Worm (Caenorhabditis elegans) whole organism, L4 larva: ENCODE results near the gene cyp-13A8.

Source experiments
- D1046.2 ChIP-seq: fragments of 200-800 bp; sonication (Bioruptor generic); IDR thresholded peaks from 2 replicates; pipeline ENCODE4 v1.3.6; 2022; ENCODE audit warnings: missing genetic modification characterization, missing compliant biosample characterization
- F10B5.3 ChIP-seq: sonication (generic microtip); optimal IDR thresholded peaks from 2 replicates; lab custom pipeline; 2016; ENCODE audit warnings: mild to moderate bottlenecking, missing genetic modification characterization, missing compliant biosample characterization
- F37D6.2 ChIP-seq: sonication (generic microtip); optimal IDR thresholded peaks from 2 replicates; lab custom pipeline; 2016; ENCODE audit warnings: mild to moderate bottlenecking, missing genetic modification characterization, missing compliant biosample characterization
- F49E8.2 ChIP-seq: sonication (generic microtip); optimal IDR thresholded peaks from 2 replicates; lab custom pipeline; 2016; ENCODE audit warnings: missing compliant biosample characterization, mild to moderate bottlenecking, missing genetic modification characterization, borderline replicate concordance
- T26A8.4 ChIP-seq: fragments of 200-800 bp; sonication (Bioruptor generic); IDR thresholded peaks from 2 replicates; pipeline ENCODE4 v1.3.6; 2022; ENCODE audit warnings: missing genetic modification characterization, missing compliant biosample characterization
- Y5F2A.4 ChIP-seq: fragments of 200-800 bp; sonication (Bioruptor generic); optimal IDR thresholded peaks from 2 replicates; lab custom pipeline; 2018; ENCODE audit warnings: mild to moderate bottlenecking, missing genetic modification characterization, missing compliant biosample characterization
- ZK337.2 ChIP-seq: fragments of 200-800 bp; sonication (Bioruptor generic); IDR thresholded peaks from 2 replicates; pipeline ENCODE4 v1.3.6; 2022; ENCODE audit warnings: missing genetic modification reagents, missing genetic modification characterization, missing compliant biosample characterization
- ZK546.5 ChIP-seq, 2 experiments: sonication (generic microtip); optimal IDR thresholded peaks; 2 replicates each; lab custom pipeline; 2017; ENCODE audit warnings: missing biosample characterization in 2 of 2, missing genetic modification characterization in 2 of 2
- arid-1 ChIP-seq: fragments of 200-800 bp; sonication (Bioruptor generic); conservative IDR thresholded peaks from 2 replicates; pipeline ENCODE4 v1.3.6; 2022; ENCODE audit warnings: missing genetic modification reagents, missing genetic modification characterization, missing compliant biosample characterization
- attf-4 ChIP-seq: sonication (generic microtip); optimal IDR thresholded peaks from 3 replicates; lab custom pipeline; 2017; ENCODE audit warnings: missing biosample characterization, missing genetic modification characterization
- ceh-20 ChIP-seq: fragments of 200-800 bp; sonication (Bioruptor generic); IDR thresholded peaks from 2 replicates; pipeline ENCODE4 v1.3.6; 2022; ENCODE audit warnings: missing genetic modification reagents, missing genetic modification characterization, missing compliant biosample characterization
- ceh-28 ChIP-seq: fragments of 150-350 bp; optimal IDR thresholded peaks from 2 replicates; lab custom pipeline; 2014; ENCODE audit warnings: missing biosample characterization, missing genetic modification reagents, missing genetic modification characterization
- ceh-62 ChIP-seq: sonication (generic microtip); optimal IDR thresholded peaks from 2 replicates; lab custom pipeline; 2017; ENCODE audit warnings: missing biosample characterization, missing genetic modification characterization
- ces-1 ChIP-seq: fragments of 150-350 bp; sonication (generic microtip); optimal IDR thresholded peaks from 4 replicates; lab custom pipeline; 2014; ENCODE audit warnings: missing biosample characterization, missing genetic modification reagents, missing genetic modification characterization
- cey-2 ChIP-seq: sonication (generic microtip); optimal IDR thresholded peaks from 3 replicates; lab custom pipeline; 2017; ENCODE audit warnings: missing genetic modification characterization, mild to moderate bottlenecking, missing compliant biosample characterization, antibody characterized with exemption, borderline replicate concordance; ENCODE audit not compliant: insufficient read depth
- dmd-6 ChIP-seq: fragments of 200-800 bp; sonication (Bioruptor generic); IDR thresholded peaks from 2 replicates; pipeline ENCODE4 v1.3.6; 2022; ENCODE audit warnings: missing genetic modification reagents, missing genetic modification characterization, missing compliant biosample characterization
- dmd-8 ChIP-seq: fragments of 200-800 bp; sonication (Bioruptor generic); IDR thresholded peaks from 2 replicates; pipeline ENCODE4 v1.3.6; 2022; ENCODE audit warnings: missing genetic modification characterization, missing compliant biosample characterization
- dmd-9 ChIP-seq: fragments of 200-800 bp; sonication (Bioruptor generic); IDR thresholded peaks from 2 replicates; pipeline ENCODE4 v1.3.6; 2022; ENCODE audit warnings: missing genetic modification reagents, missing genetic modification characterization, missing compliant biosample characterization
- dpl-1 ChIP-seq: fragments of 150-350 bp; optimal IDR thresholded peaks from 2 replicates; lab custom pipeline; 2014; ENCODE audit warnings: missing biosample characterization, missing genetic modification reagents, missing genetic modification characterization
- duxl-1 ChIP-seq: sonication (generic microtip); optimal IDR thresholded peaks from 2 replicates; lab custom pipeline; 2016; ENCODE audit warnings: mild to moderate bottlenecking, missing genetic modification characterization, moderate library complexity, missing compliant biosample characterization; ENCODE audit not compliant: poor library complexity
- egl-43 ChIP-seq: fragments of 200-800 bp; sonication (Bioruptor generic); IDR thresholded peaks from 2 replicates; pipeline ENCODE4 v1.3.6; 2022; ENCODE audit warnings: missing genetic modification reagents, missing genetic modification characterization, missing compliant biosample characterization
- fos-1 ChIP-seq: fragments of 150-350 bp; optimal IDR thresholded peaks from 2 replicates; lab custom pipeline; 2014; ENCODE audit warnings: missing biosample characterization, missing genetic modification characterization
- hif-1 ChIP-seq, 2 experiments: sonication (generic microtip); optimal IDR thresholded peaks; 2 replicates each; lab custom pipeline; 2016 to 2017; ENCODE audit warnings: missing compliant biosample characterization in 2 of 2, missing genetic modification characterization in 2 of 2, missing genetic modification reagents in 2 of 2, missing genotype in 2 of 2, mild to moderate bottlenecking in 1 of 2
- hlh-30 ChIP-seq: sonication (generic microtip); optimal IDR thresholded peaks from 2 replicates; lab custom pipeline; 2017; ENCODE audit warnings: antibody characterized with exemption, mild to moderate bottlenecking, missing genetic modification characterization, missing compliant biosample characterization; ENCODE audit not compliant: insufficient read depth
- hmg-1.1 ChIP-seq: fragments of 200-800 bp; sonication (Bioruptor generic); IDR thresholded peaks from 2 replicates; pipeline ENCODE4 v1.3.6; 2022; ENCODE audit warnings: missing genetic modification reagents, missing genetic modification characterization, missing compliant biosample characterization
- lin-1 ChIP-seq: fragments of 200-800 bp; sonication (Bioruptor generic); IDR thresholded peaks from 2 replicates; pipeline ENCODE4 v1.3.6; 2022; ENCODE audit warnings: missing genetic modification reagents, missing genetic modification characterization, missing compliant biosample characterization
- lin-39 ChIP-seq: fragments of 150-350 bp; optimal IDR thresholded peaks from 2 replicates; lab custom pipeline; 2014; ENCODE audit warnings: missing biosample characterization, missing genetic modification reagents, missing genetic modification characterization
- lir-3 ChIP-seq: sonication (generic microtip); optimal IDR thresholded peaks from 2 replicates; lab custom pipeline; 2016; ENCODE audit warnings: mild to moderate bottlenecking, missing genetic modification characterization, missing compliant biosample characterization
- madf-5 ChIP-seq, 2 experiments: fragments of 200-800 bp; sonication (Bioruptor generic); IDR thresholded peaks; 2 replicates each; pipeline ENCODE4 v1.3.6; 2022; ENCODE audit warnings: missing compliant biosample characterization in 2 of 2, missing genetic modification characterization in 2 of 2
- mdl-1 ChIP-seq, 2 experiments: fragments of 150-350 bp in 1 of 2; sonication (generic microtip) in 1 of 2; optimal IDR thresholded peaks; 2 replicates each; lab custom pipeline; 2014 to 2017; ENCODE audit warnings: missing biosample characterization in 2 of 2, missing genetic modification characterization in 2 of 2
- mdt-29 ChIP-seq: fragments of 200-800 bp; sonication (Bioruptor generic); IDR thresholded peaks from 2 replicates; pipeline ENCODE4 v1.3.6; 2022; ENCODE audit warnings: missing genetic modification reagents, missing genetic modification characterization, missing compliant biosample characterization
- mxl-2 ChIP-seq: fragments of 200-800 bp; sonication (Bioruptor generic); conservative IDR thresholded peaks from 2 replicates; pipeline ENCODE4 v1.3.6; 2022; ENCODE audit warnings: missing genetic modification reagents, missing genetic modification characterization, missing compliant biosample characterization
- nhr-102 ChIP-seq: sonication (generic microtip); optimal IDR thresholded peaks from 2 replicates; lab custom pipeline; 2016; ENCODE audit warnings: mild to moderate bottlenecking, missing genetic modification characterization, moderate library complexity, missing compliant biosample characterization
- nhr-25 ChIP-seq: sonication (generic microtip); optimal IDR thresholded peaks from 2 replicates; lab custom pipeline; 2017; ENCODE audit warnings: missing genetic modification characterization, mild to moderate bottlenecking, missing compliant biosample characterization, antibody characterized with exemption, moderate library complexity, borderline replicate concordance; ENCODE audit not compliant: insufficient read depth
- nhr-28 ChIP-seq: fragments of 150-350 bp; optimal IDR thresholded peaks from 2 replicates; lab custom pipeline; 2014; ENCODE audit warnings: missing biosample characterization, missing genetic modification characterization
- nhr-6 ChIP-seq: fragments of 150-350 bp; optimal IDR thresholded peaks from 2 replicates; lab custom pipeline; 2014; ENCODE audit warnings: missing biosample characterization, missing genetic modification characterization
- nhr-76 ChIP-seq: fragments of 150-350 bp; optimal IDR thresholded peaks from 2 replicates; lab custom pipeline; 2014; ENCODE audit warnings: missing biosample characterization, missing genetic modification characterization
- php-3 ChIP-seq: fragments of 200-800 bp; sonication (Bioruptor generic); IDR thresholded peaks from 2 replicates; pipeline ENCODE4 v1.3.6; 2022; ENCODE audit warnings: missing genetic modification reagents, missing genetic modification characterization, missing compliant biosample characterization
- pqm-1 ChIP-seq: sonication (generic microtip); optimal IDR thresholded peaks from 2 replicates; lab custom pipeline; 2017; ENCODE audit warnings: missing biosample characterization, missing genetic modification characterization
- sdz-12 ChIP-seq: fragments of 200-800 bp; sonication (Bioruptor generic); optimal IDR thresholded peaks from 2 replicates; lab custom pipeline; 2018; ENCODE audit warnings: mild to moderate bottlenecking, missing genetic modification characterization, missing compliant biosample characterization
- set-16 ChIP-seq: fragments of 200-800 bp; sonication (Bioruptor generic); IDR thresholded peaks from 2 replicates; pipeline ENCODE4 v1.3.6; 2022; ENCODE audit warnings: missing genetic modification reagents, missing genetic modification characterization, missing compliant biosample characterization
- skn-1 ChIP-seq: fragments of 150-350 bp; optimal IDR thresholded peaks from 2 replicates; lab custom pipeline; 2014; ENCODE audit warnings: missing biosample characterization, missing genetic modification characterization
- snpc-1.2 ChIP-seq: fragments of 200-800 bp; sonication (Bioruptor generic); IDR thresholded peaks from 2 replicates; pipeline ENCODE4 v1.3.6; 2022; ENCODE audit warnings: missing genetic modification reagents, missing genetic modification characterization, missing compliant biosample characterization
- snpc-4 ChIP-seq: fragments of 150-350 bp; optimal IDR thresholded peaks from 2 replicates; lab custom pipeline; 2014; ENCODE audit warnings: missing biosample characterization, missing genetic modification characterization
- unc-39 ChIP-seq: sonication (generic microtip); optimal IDR thresholded peaks from 2 replicates; lab custom pipeline; 2017; ENCODE audit warnings: missing biosample characterization, missing genetic modification characterization
- unc-62 ChIP-seq, 3 experiments: fragments of 150-350 bp in 1 of 3; sonication (generic microtip); optimal IDR thresholded peaks in 2 of 3; peaks in 1 of 3; 1 replicate in 1 of 3; 2 replicates in 2 of 3; lab custom pipeline; 2014 to 2017; ENCODE audit warnings: missing biosample characterization in 3 of 3, missing genetic modification characterization in 3 of 3, missing genetic modification reagents in 3 of 3, missing genotype in 1 of 3
- zfp-3 ChIP-seq: fragments of 200-800 bp; sonication (Bioruptor generic); conservative IDR thresholded peaks from 2 replicates; pipeline ENCODE4 v1.3.6; 2022; ENCODE audit warnings: missing genetic modification reagents, missing genetic modification characterization, missing compliant biosample characterization
- zip-11 ChIP-seq: fragments of 200-800 bp; sonication (Bioruptor generic); IDR thresholded peaks from 2 replicates; pipeline ENCODE4 v1.3.6; 2022; ENCODE audit warnings: missing genetic modification characterization, missing compliant biosample characterization
- zip-2 ChIP-seq: fragments of 150-350 bp; optimal IDR thresholded peaks from 2 replicates; lab custom pipeline; 2014; ENCODE audit warnings: missing biosample characterization, missing genetic modification characterization
- ztf-7 ChIP-seq: fragments of 150-350 bp; optimal IDR thresholded peaks from 2 replicates; lab custom pipeline; 2014; ENCODE audit warnings: missing biosample characterization, missing genetic modification characterization

cyp-13A8 gene

DNA sequence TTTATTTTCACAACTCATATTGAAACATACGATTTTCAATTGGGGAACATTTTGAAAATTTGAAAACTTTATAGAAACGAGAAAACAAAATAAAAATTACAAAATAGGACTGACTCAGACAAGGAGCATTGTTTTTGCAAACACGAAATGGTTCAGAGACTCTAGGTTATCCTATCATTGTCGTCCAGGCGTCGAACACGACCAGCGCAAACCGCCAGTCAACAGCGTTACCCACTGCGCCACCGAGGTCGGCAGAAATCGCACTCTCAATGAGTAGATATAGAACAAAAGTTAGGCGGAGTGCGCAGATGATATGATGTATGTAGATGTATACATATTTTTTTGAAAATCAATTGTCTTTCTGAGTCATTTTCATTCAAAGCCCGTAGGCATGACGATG lies 32.7 kb downstream of the cyp-13A8 start (continued):
- TF ChIP-seq ceh-20 (GFP tag; lab: Robert Waterston, UW) (peak; percentile 81), unc-39 (tag; lab: Kevin White, UChicago) (no peak), ztf-7 (peak; percentile 33), F49E8.2 (tag; lab: Kevin White, UChicago) (peak; percentile 31), nhr-102 (tag; lab: Kevin White, UChicago) (peak; percentile 85), T26A8.4 (GFP tag; lab: Robert Waterston, UW) (peak; percentile 81), php-3 (no peak; the same call in none of the 2 replicates), zip-2 (tag; lab: Kevin White, UChicago) (peak; percentile 20), F10B5.3 (tag; lab: Kevin White, UChicago) (no peak), duxl-1 (tag; lab: Kevin White, UChicago) (peak; percentile 58), sdz-12 (GFP tag; lab: Kevin White, UChicago) (peak; percentile 49), set-16 (GFP tag; lab: Robert Waterston, UW) (no peak), snpc-1.2 (GFP tag; lab: Robert Waterston, UW) (peak; percentile 87), nhr-28 (tag; lab: Kevin White, UChicago) (no peak), ZK337.2 (GFP tag; lab: Robert Waterston, UW) (peak; percentile 55; the same call in 1 of the 2 replicates), hif-1 (tag; optimal IDR thresholded peaks at IDR 0.05; lab: Kevin White, UChicago) (peak in 1 of 2 experiments; percentile 41), D1046.2 (GFP tag; lab: Robert Waterston, UW) (peak; percentile 86; the same call in 1 of the 2 replicates), ces-1 (GFP tag; lab: Kevin White, UChicago) (no peak), ceh-62 (tag; lab: Kevin White, UChicago) (no peak), lin-1 (GFP tag; lab: Robert Waterston, UW) (peak; percentile 86), egl-43 (GFP tag; lab: Robert Waterston, UW) (no peak), dpl-1 (GFP tag; lab: Kevin White, UChicago) (peak; percentile 36), zfp-3 (GFP tag; lab: Robert Waterston, UW) (no peak), F37D6.2 (peak; percentile 51), ceh-28 (no peak), hmg-1.1 (GFP tag; lab: Robert Waterston, UW) (peak; percentile 89), ZK546.5 (tag; optimal IDR thresholded peaks at IDR 0.05; lab: Kevin White, UChicago) (no peak), mdl-1 (tag; optimal IDR thresholded peaks at IDR 0.05; lab: Kevin White, UChicago) (no peak), zip-11 (GFP tag; lab: Robert Waterston, UW) (no peak), arid-1 (GFP tag; lab: Robert Waterston, UW) (no peak; the same call in 1 of the 2 replicates), nhr-76 (tag; lab: Kevin White, UChicago) (no peak), snpc-4 (tag; lab: Kevin White, UChicago) (no peak), dmd-9 (GFP tag; lab: Robert Waterston, UW) (0 out of 2 replicates have a peak, but pooled peaks have one; percentile 12), unc-62 (GFP tag; optimal IDR thresholded peaks at IDR 0.05 in 1 of 2; lab: Kevin White, UChicago) (no peak), unc-62 (tag; optimal IDR thresholded peaks at IDR 0.05; lab: Kevin White, UChicago) (no peak), cey-2 (tag; lab: Kevin White, UChicago) (no peak), madf-5 (GFP tag; IDR thresholded peaks at IDR 0.05; lab: Robert Waterston, UW) (peak; percentile 66 to 77; a peak in 2 of 4 replicates), dmd-6 (peak; percentile 67), Y5F2A.4 (GFP tag; lab: Kevin White, UChicago) (peak; percentile 76), dmd-8 (GFP tag; lab: Robert Waterston, UW) (peak; percentile 85), mxl-2 (0 out of 2 replicates have a peak, but pooled peaks have one; percentile 25), hlh-30 (tag; lab: Kevin White, UChicago) (peak; percentile 30), attf-4 (tag; lab: Kevin White, UChicago) (no peak), nhr-6 (tag; lab: Kevin White, UChicago) (peak; percentile 18), lin-39 (tag; lab: Kevin White, UChicago) (no peak), pqm-1 (no peak), mdt-29 (GFP tag; lab: Robert Waterston, UW) (peak; percentile 73), fos-1 (tag; lab: Kevin White, UChicago) (no peak), lir-3 (tag; lab: Kevin White, UChicago) (peak; percentile 36), nhr-25 (peak; percentile 19), skn-1 (tag; lab: Kevin White, UChicago) (no peak)
